Worm (Caenorhabditis elegans) whole organism, late embryonic: ENCODE results near the gene ppm-1.H.
A peak's percentile ranks its signal among the peaks of the same experiment; 100 is the strongest.

ENCODE experiments used
- C08G9.2 ChIP-seq: sonication (generic microtip); optimal IDR thresholded peaks from 2 replicates; lab custom pipeline; 2016; ENCODE audit warnings: mild to moderate bottlenecking, missing genetic modification characterization, moderate library complexity, missing compliant biosample characterization
- C38D4.7 ChIP-seq: fragments of 200-800 bp; sonication (Bioruptor generic); optimal IDR thresholded peaks from 2 replicates; lab custom pipeline; 2018; ENCODE audit warnings: mild to moderate bottlenecking, missing genetic modification characterization, moderate library complexity, missing compliant biosample characterization
- F13H6.1 ChIP-seq: sonication (generic microtip); optimal IDR thresholded peaks from 2 replicates; lab custom pipeline; 2016; ENCODE audit warnings: missing genetic modification characterization, missing compliant biosample characterization
- K02D7.2 ChIP-seq: sonication (generic microtip); optimal IDR thresholded peaks from 2 replicates; lab custom pipeline; 2017; ENCODE audit warnings: mild to moderate bottlenecking, missing genetic modification characterization, missing compliant biosample characterization
- K09A11.1 ChIP-seq: sonication (generic microtip); optimal IDR thresholded peaks from 2 replicates; lab custom pipeline; 2017; ENCODE audit warnings: antibody characterized with exemption, mild to moderate bottlenecking, missing genetic modification characterization, missing compliant biosample characterization; ENCODE audit not compliant: insufficient read depth
- Y22D7AL.16 ChIP-seq: sonication (generic microtip); optimal IDR thresholded peaks from 2 replicates; lab custom pipeline; 2016; ENCODE audit warnings: missing genetic modification characterization, missing compliant biosample characterization
- ahr-1 ChIP-seq: sonication (generic microtip); optimal IDR thresholded peaks from 2 replicates; lab custom pipeline; 2016; ENCODE audit warnings: missing genetic modification characterization, missing compliant biosample characterization
- ama-1 ChIP-seq: fragments of 150-350 bp; optimal IDR thresholded peaks from 2 replicates; lab custom pipeline; 2014
- ceh-14 ChIP-seq: sonication (generic microtip); optimal IDR thresholded peaks from 2 replicates; lab custom pipeline; 2016; ENCODE audit warnings: missing genotype, missing genetic modification characterization, missing compliant biosample characterization
- ceh-18 ChIP-seq: sonication (generic microtip); optimal IDR thresholded peaks from 2 replicates; lab custom pipeline; 2016; ENCODE audit warnings: missing genetic modification characterization, missing compliant biosample characterization
- ceh-19 ChIP-seq: fragments of 200-800 bp; sonication (Bioruptor generic); optimal IDR thresholded peaks from 2 replicates; lab custom pipeline; 2018; ENCODE audit warnings: mild to moderate bottlenecking, missing genetic modification characterization, missing compliant biosample characterization
- ceh-2 ChIP-seq: sonication (generic microtip); optimal IDR thresholded peaks from 2 replicates; lab custom pipeline; 2016; ENCODE audit warnings: missing genotype, missing genetic modification characterization, missing compliant biosample characterization
- ceh-22 ChIP-seq: sonication (generic microtip); optimal IDR thresholded peaks from 2 replicates; lab custom pipeline; 2017; ENCODE audit warnings: missing biosample characterization, missing genetic modification characterization
- ceh-31 ChIP-seq: sonication (generic microtip); optimal IDR thresholded peaks from 2 replicates; lab custom pipeline; 2016; ENCODE audit warnings: missing genetic modification characterization, missing compliant biosample characterization
- ceh-34 ChIP-seq: sonication (generic microtip); optimal IDR thresholded peaks from 2 replicates; lab custom pipeline; 2016; ENCODE audit warnings: mild to moderate bottlenecking, missing genetic modification characterization, missing compliant biosample characterization
- ceh-48 ChIP-seq: sonication (generic microtip); optimal IDR thresholded peaks from 2 replicates; lab custom pipeline; 2016; ENCODE audit warnings: missing genetic modification characterization, inconsistent platforms, missing compliant biosample characterization
- ceh-6 ChIP-seq: fragments of 200-800 bp; sonication (Bioruptor generic); optimal IDR thresholded peaks from 2 replicates; lab custom pipeline; 2018; ENCODE audit warnings: mild to moderate bottlenecking, missing genetic modification characterization, missing compliant biosample characterization
- dve-1 ChIP-seq: sonication (generic microtip); optimal IDR thresholded peaks from 2 replicates; lab custom pipeline; 2017; ENCODE audit warnings: antibody characterized with exemption, mild to moderate bottlenecking, missing genetic modification characterization, missing compliant biosample characterization
- elt-4 ChIP-seq: sonication (generic microtip); optimal IDR thresholded peaks from 2 replicates; lab custom pipeline; 2016; ENCODE audit warnings: missing genetic modification characterization, missing compliant biosample characterization
- eyg-1 ChIP-seq: sonication (generic microtip); optimal IDR thresholded peaks from 2 replicates; lab custom pipeline; 2016; ENCODE audit warnings: missing genotype, missing genetic modification characterization, missing compliant biosample characterization
- fax-1 ChIP-seq: sonication (generic microtip); optimal IDR thresholded peaks from 2 replicates; lab custom pipeline; 2016; ENCODE audit warnings: missing genotype, missing genetic modification characterization, missing compliant biosample characterization
- gmeb-2 ChIP-seq: sonication (generic microtip); optimal IDR thresholded peaks from 2 replicates; lab custom pipeline; 2016; ENCODE audit warnings: missing genetic modification characterization, inconsistent platforms, missing compliant biosample characterization
- hlh-13 ChIP-seq: fragments of 200-800 bp; sonication (Bioruptor generic); optimal IDR thresholded peaks from 2 replicates; lab custom pipeline; 2018; ENCODE audit warnings: mild to moderate bottlenecking, missing genetic modification characterization, missing compliant biosample characterization
- hlh-15 ChIP-seq: sonication (generic microtip); optimal IDR thresholded peaks from 2 replicates; lab custom pipeline; 2016; ENCODE audit warnings: missing genetic modification characterization, missing compliant biosample characterization
- hlh-30 ChIP-seq: sonication (generic microtip); optimal IDR thresholded peaks from 2 replicates; lab custom pipeline; 2017; ENCODE audit warnings: antibody characterized with exemption, missing genetic modification characterization, missing compliant biosample characterization; ENCODE audit not compliant: insufficient read depth
- hlh-8 ChIP-seq: sonication (generic microtip); optimal IDR thresholded peaks from 2 replicates; lab custom pipeline; 2016; ENCODE audit warnings: missing genotype, missing genetic modification characterization, missing compliant biosample characterization
- lin-11 ChIP-seq: fragments of 200-800 bp; sonication (Bioruptor generic); optimal IDR thresholded peaks from 2 replicates; lab custom pipeline; 2018; ENCODE audit warnings: mild to moderate bottlenecking, missing genetic modification characterization, missing compliant biosample characterization
- nfya-1 ChIP-seq: sonication (generic microtip); optimal IDR thresholded peaks from 2 replicates; lab custom pipeline; 2017; ENCODE audit warnings: missing genetic modification characterization, mild to moderate bottlenecking, missing compliant biosample characterization, antibody characterized with exemption, moderate library complexity
- nhr-11 ChIP-seq: fragments of 150-350 bp; optimal IDR thresholded peaks from 2 replicates; lab custom pipeline; 2014; ENCODE audit warnings: missing biosample characterization, missing genetic modification characterization
- npax-4 ChIP-seq: sonication (generic microtip); optimal IDR thresholded peaks from 2 replicates; lab custom pipeline; 2016; ENCODE audit warnings: missing genetic modification characterization, missing compliant biosample characterization
- pag-3 ChIP-seq: sonication (generic microtip); optimal IDR thresholded peaks from 2 replicates; lab custom pipeline; 2016; ENCODE audit warnings: missing compliant biosample characterization, missing genetic modification characterization, borderline replicate concordance
- pat-9 ChIP-seq: fragments of 200-800 bp; sonication (Bioruptor generic); optimal IDR thresholded peaks from 2 replicates; lab custom pipeline; 2018; ENCODE audit warnings: mild to moderate bottlenecking, missing genetic modification characterization, moderate library complexity, missing compliant biosample characterization
- pax-1 ChIP-seq: fragments of 150-350 bp; optimal IDR thresholded peaks from 2 replicates; lab custom pipeline; 2014; ENCODE audit warnings: missing biosample characterization, missing genetic modification characterization
- pha-2 ChIP-seq: sonication (generic microtip); optimal IDR thresholded peaks from 2 replicates; lab custom pipeline; 2017; ENCODE audit warnings: mild to moderate bottlenecking, missing genetic modification characterization, missing compliant biosample characterization
- pha-4 ChIP-seq: fragments of 150-350 bp; optimal IDR thresholded peaks from 2 replicates; lab custom pipeline; 2018; ENCODE audit warnings: missing biosample characterization, missing genetic modification reagents, missing genetic modification characterization
- pqm-1 ChIP-seq: sonication (generic microtip); optimal IDR thresholded peaks from 2 replicates; lab custom pipeline; 2016; ENCODE audit warnings: missing genetic modification characterization, missing compliant biosample characterization
- sdc-2 ChIP-seq: sonication (generic microtip); optimal IDR thresholded peaks from 2 replicates; lab custom pipeline; 2016; ENCODE audit warnings: missing genotype, missing genetic modification characterization, missing compliant biosample characterization
- syd-9 ChIP-seq: sonication (generic microtip); optimal IDR thresholded peaks from 2 replicates; lab custom pipeline; 2016; ENCODE audit warnings: mild to moderate bottlenecking, missing genetic modification characterization, moderate library complexity, missing compliant biosample characterization
- tbx-2 ChIP-seq: sonication (generic microtip); optimal IDR thresholded peaks from 2 replicates; lab custom pipeline; 2016; ENCODE audit warnings: missing genetic modification characterization, missing compliant biosample characterization
- tbx-7 ChIP-seq: sonication (generic microtip); optimal IDR thresholded peaks from 2 replicates; lab custom pipeline; 2016; ENCODE audit warnings: missing genotype, missing genetic modification characterization, missing compliant biosample characterization
- ttx-3 ChIP-seq: sonication (generic microtip); optimal IDR thresholded peaks from 2 replicates; lab custom pipeline; 2016; ENCODE audit warnings: missing genetic modification reagents, missing genetic modification characterization, missing compliant biosample characterization
- unc-42 ChIP-seq: sonication (generic microtip); optimal IDR thresholded peaks from 2 replicates; lab custom pipeline; 2016; ENCODE audit warnings: missing genotype, missing genetic modification characterization, missing compliant biosample characterization
- unc-55 ChIP-seq: sonication (generic microtip); optimal IDR thresholded peaks from 2 replicates; lab custom pipeline; 2017; ENCODE audit warnings: missing biosample characterization, missing genetic modification reagents, missing genetic modification characterization
- zip-5 ChIP-seq: sonication (generic microtip); optimal IDR thresholded peaks from 2 replicates; lab custom pipeline; 2016; ENCODE audit warnings: missing genetic modification characterization, missing compliant biosample characterization

Gene ppm-1.H

ce11 chrIV:12268272-12269045 lies at the start of gene ppm-1.H, which contains the start of gene rpl-34:
ppm-1.H (minus strand) TSS chrIV:12268322.
rpl-34 (plus strand) TSS chrIV:12268995.
- no peak for TF ChIP-seq nhr-11 (tag; lab: Kevin White, UChicago)
- TF ChIP-seq hlh-8 (tag; lab: Kevin White, UChicago): peak; percentile 34
- TF ChIP-seq elt-4: no peak
- TF ChIP-seq pag-3 (tag; lab: Kevin White, UChicago): no peak
- no peak for TF ChIP-seq K02D7.2 (tag; lab: Kevin White, UChicago)
- TF ChIP-seq unc-55 (GFP tag; lab: Kevin White, UChicago): peak; percentile 58
- peak; percentile 50 for TF ChIP-seq pax-1 (tag; lab: Kevin White, UChicago)
- TF ChIP-seq ceh-34: peak; percentile 39
- TF ChIP-seq Y22D7AL.16 (tag; lab: Kevin White, UChicago): no peak
- TF ChIP-seq K09A11.1: no peak
- TF ChIP-seq npax-4: no peak
- peak; percentile 84 for TF ChIP-seq nfya-1 (tag; lab: Kevin White, UChicago)
- no peak for TF ChIP-seq fax-1
- TF ChIP-seq tbx-7 (tag; lab: Kevin White, UChicago): no peak
- TF ChIP-seq zip-5 (tag; lab: Kevin White, UChicago): peak; percentile 39
- TF ChIP-seq dve-1: no peak
- TF ChIP-seq ttx-3: peak; percentile 14
- TF ChIP-seq sdc-2 (tag; lab: Kevin White, UChicago): no peak
- TF ChIP-seq C08G9.2 (tag; lab: Kevin White, UChicago): no peak
- no peak for TF ChIP-seq ahr-1
- TF ChIP-seq syd-9 (tag; lab: Kevin White, UChicago): no peak
- no peak for TF ChIP-seq hlh-15 (tag; lab: Kevin White, UChicago)
- TF ChIP-seq ceh-48 (tag; lab: Kevin White, UChicago): peak; percentile 51
- TF ChIP-seq pat-9 (tag; lab: Kevin White, UChicago): no peak
- TF ChIP-seq ama-1 (lab: Kevin White, UChicago): no peak
- no peak for TF ChIP-seq ceh-14 (tag; lab: Kevin White, UChicago)
- no peak for TF ChIP-seq lin-11 (tag; lab: Kevin White, UChicago)
- peak; percentile 36 for TF ChIP-seq tbx-2 (tag; lab: Kevin White, UChicago)
- TF ChIP-seq ceh-18 (tag; lab: Kevin White, UChicago): peak; percentile 21
- no peak for TF ChIP-seq F13H6.1 (tag; lab: Kevin White, UChicago)
- no peak for TF ChIP-seq ceh-6
- no peak for TF ChIP-seq pha-2
- TF ChIP-seq pqm-1 (tag; lab: Kevin White, UChicago): no peak
- no peak for TF ChIP-seq eyg-1 (tag; lab: Kevin White, UChicago)
- TF ChIP-seq gmeb-2: no peak
- no peak for TF ChIP-seq ceh-2 (tag; lab: Kevin White, UChicago)
- no peak for TF ChIP-seq C38D4.7 (GFP tag; lab: Kevin White, UChicago)
- peak; percentile 57 for TF ChIP-seq unc-42 (tag; lab: Kevin White, UChicago)
- TF ChIP-seq ceh-31 (tag; lab: Kevin White, UChicago): peak; percentile 64
- peak; percentile 33 for TF ChIP-seq hlh-30
- no peak for TF ChIP-seq pha-4 (tag; lab: Kevin White, UChicago)
- no peak for TF ChIP-seq ceh-19 (GFP tag; lab: Kevin White, UChicago)
- TF ChIP-seq ceh-22 (tag; lab: Kevin White, UChicago): no peak
- no peak for TF ChIP-seq hlh-13 (GFP tag; lab: Kevin White, UChicago)
